Fruit fly (Drosophila melanogaster) whole organism, embryonic: Measurements from ENCODE around the gene CG6607.

Experiments used
- Bteb2 ChIP-seq: fragments of 200-800 bp; sonication (Bioruptor generic); optimal IDR thresholded peaks from 2 replicates; lab custom pipeline; 2016; ENCODE audit warnings: missing biosample characterization, missing genetic modification characterization
- CG12659 ChIP-seq: fragments of 200-800 bp; sonication (Bioruptor generic); optimal IDR thresholded peaks from 3 replicates; lab custom pipeline; 2017; ENCODE audit warnings: mild to moderate bottlenecking, missing biosample characterization, missing genetic modification reagents, missing genetic modification characterization
- CG12744 ChIP-seq: fragments of 200-800 bp; sonication (Bioruptor generic); optimal IDR thresholded peaks from 2 replicates; lab custom pipeline; 2016; ENCODE audit warnings: missing biosample characterization, missing genetic modification characterization
- CG15269 ChIP-seq: fragments of 200-800 bp; sonication (Bioruptor generic); optimal IDR thresholded peaks from 2 replicates; lab custom pipeline; 2018; ENCODE audit warnings: missing biosample characterization, mild to moderate bottlenecking, missing genetic modification characterization, moderate library complexity
- CG15696 ChIP-seq: fragments of 200-800 bp; sonication (Bioruptor generic); optimal IDR thresholded peaks from 2 replicates; lab custom pipeline; 2019; ENCODE audit warnings: missing biosample characterization, mild to moderate bottlenecking, missing genetic modification characterization, moderate library complexity
- CG17568 ChIP-seq: fragments of 200-800 bp; sonication (Bioruptor generic); optimal IDR thresholded peaks from 2 replicates; lab custom pipeline; 2018; ENCODE audit warnings: missing biosample characterization, mild to moderate bottlenecking, missing genetic modification characterization, moderate library complexity
- CG17802 ChIP-seq: fragments of 200-800 bp; sonication (Bioruptor generic); optimal IDR thresholded peaks from 2 replicates; lab custom pipeline; 2018; ENCODE audit warnings: missing biosample characterization, mild to moderate bottlenecking, missing genetic modification characterization, moderate library complexity
- CG18599 ChIP-seq: fragments of 200-800 bp; sonication (Bioruptor generic); optimal IDR thresholded peaks from 3 replicates; lab custom pipeline; 2017; ENCODE audit warnings: missing biosample characterization, missing genetic modification characterization, mild to moderate bottlenecking, moderate library complexity, missing genetic modification reagents
- CG31224 ChIP-seq: fragments of 200-800 bp; sonication (Bioruptor generic); IDR thresholded peaks from 2 replicates; pipeline ENCODE4 v1.3.6; 2022; ENCODE audit warnings: missing biosample characterization, missing genetic modification characterization
- CG4360 ChIP-seq: fragments of 200-800 bp; sonication (Bioruptor generic); IDR thresholded peaks from 2 replicates; pipeline ENCODE4 v1.3.6; 2022; ENCODE audit warnings: missing biosample characterization, missing genetic modification characterization
- CG4707 ChIP-seq: fragments of 200-800 bp; sonication (Bioruptor generic); optimal IDR thresholded peaks from 2 replicates; lab custom pipeline; 2018; ENCODE audit warnings: missing biosample characterization, mild to moderate bottlenecking, missing genetic modification characterization, moderate library complexity
- CG7372 ChIP-seq: fragments of 200-800 bp; sonication (Bioruptor generic); IDR thresholded peaks from 2 replicates; pipeline ENCODE4 v1.3.6; 2022; ENCODE audit warnings: missing biosample characterization, missing genetic modification characterization
- CG7745 ChIP-seq: fragments of 200-800 bp; sonication (Bioruptor generic); optimal IDR thresholded peaks from 2 replicates; lab custom pipeline; 2018; ENCODE audit warnings: missing biosample characterization, mild to moderate bottlenecking, missing genetic modification characterization, moderate library complexity
- Dll ChIP-seq: fragments of 200-800 bp; sonication (Bioruptor generic); IDR thresholded peaks from 4 replicates; pipeline ENCODE4 v1.3.6; 2022; ENCODE audit warnings: missing biosample characterization, missing genetic modification characterization; ENCODE audit not compliant: partially characterized antibody
- Ets65A ChIP-seq: fragments of 200-800 bp; sonication (Bioruptor generic); peaks from one replicate; lab custom pipeline; 2016; ENCODE audit warnings: missing biosample characterization, missing genetic modification characterization
- Fer2 ChIP-seq: fragments of 200-800 bp; sonication (Bioruptor generic); optimal IDR thresholded peaks from 2 replicates; lab custom pipeline; 2018; ENCODE audit warnings: missing biosample characterization, mild to moderate bottlenecking, missing genetic modification characterization, moderate library complexity
- Hand ChIP-seq: fragments of 200-800 bp; sonication (Bioruptor generic); optimal IDR thresholded peaks from 2 replicates; lab custom pipeline; 2017; ENCODE audit warnings: mild to moderate bottlenecking, missing biosample characterization, missing genetic modification reagents, missing genetic modification characterization
- Hr78 ChIP-seq, 2 experiments: fragments of 200-800 bp in 1 of 2; fragments of >200 bp in 1 of 2; sonication (Bioruptor generic) in 1 of 2; optimal IDR thresholded peaks; 2 replicates each; lab custom pipeline; 2017 to 2019; ENCODE audit warnings: missing biosample characterization in 2 of 2, missing genetic modification characterization in 2 of 2, mild to moderate bottlenecking in 1 of 2, moderate library complexity in 1 of 2
- Mrtf ChIP-seq: fragments of 200-800 bp; sonication (Bioruptor generic); IDR thresholded peaks from 3 replicates; pipeline ENCODE4 v1.3.6; 2022; ENCODE audit warnings: missing biosample characterization, missing genetic modification characterization
- Myb ChIP-seq: fragments of 200-800 bp; sonication (Bioruptor generic); optimal IDR thresholded peaks from 2 replicates; lab custom pipeline; 2016; ENCODE audit warnings: missing biosample characterization, missing genetic modification characterization
- Opbp ChIP-seq: fragments of 200-800 bp; sonication (Bioruptor generic); IDR thresholded peaks from 3 replicates; pipeline ENCODE4 v1.3.6; 2022; ENCODE audit warnings: missing biosample characterization, missing genetic modification characterization; ENCODE audit not compliant: partially characterized antibody
- Pdp1 ChIP-seq, 2 experiments: fragments of 200-800 bp; sonication (Bioruptor generic); optimal IDR thresholded peaks; 3 replicates each; lab custom pipeline; 2016; ENCODE audit warnings: missing biosample characterization in 2 of 2, missing genetic modification characterization in 2 of 2, mild to moderate bottlenecking in 1 of 2, moderate library complexity in 1 of 2
- Sox100B ChIP-seq: fragments of 200-800 bp; sonication (Bioruptor generic); optimal IDR thresholded peaks from 3 replicates; lab custom pipeline; 2018; ENCODE audit warnings: missing biosample characterization, mild to moderate bottlenecking, missing genetic modification characterization
- Sry-β ChIP-seq: fragments of 200-800 bp; sonication (Bioruptor generic); optimal IDR thresholded peaks from 2 replicates; lab custom pipeline; 2018; ENCODE audit warnings: missing biosample characterization, mild to moderate bottlenecking, missing genetic modification characterization, moderate library complexity
- Sry-δ ChIP-seq: fragments of 200-800 bp; sonication (Bioruptor generic); optimal IDR thresholded peaks from 2 replicates; lab custom pipeline; 2016; ENCODE audit warnings: missing biosample characterization, missing genetic modification characterization
- Ssrp ChIP-seq: fragments of 200-800 bp; sonication (Bioruptor generic); optimal IDR thresholded peaks from 2 replicates; lab custom pipeline; 2018; ENCODE audit warnings: missing biosample characterization, mild to moderate bottlenecking, missing genetic modification characterization, moderate library complexity
- Usf ChIP-seq: fragments of 200-800 bp; sonication (Bioruptor generic); optimal IDR thresholded peaks from 2 replicates; lab custom pipeline; 2017; ENCODE audit warnings: missing genotype, missing biosample characterization, missing genetic modification characterization
- amos ChIP-seq: fragments of 200-800 bp; sonication (Bioruptor generic); IDR thresholded peaks from 2 replicates; pipeline ENCODE4 v1.3.6; 2022; ENCODE audit warnings: missing biosample characterization, missing genetic modification characterization; ENCODE audit not compliant: partially characterized antibody
- aop ChIP-seq: fragments of 200-800 bp; sonication (Bioruptor generic); IDR thresholded peaks from 2 replicates; pipeline ENCODE4 v1.3.6; 2022; ENCODE audit warnings: missing biosample characterization, missing genetic modification characterization
- ap ChIP-seq: fragments of 200-800 bp; sonication (Bioruptor generic); IDR thresholded peaks from 2 replicates; pipeline ENCODE4 v1.3.6; 2022; ENCODE audit warnings: missing biosample characterization, missing genetic modification characterization
- ase ChIP-seq: fragments of 200-800 bp; sonication (Bioruptor generic); IDR thresholded peaks from 3 replicates; pipeline ENCODE4 v1.3.6; 2022; ENCODE audit warnings: missing biosample characterization, missing genetic modification characterization
- bowl ChIP-seq: fragments of 200-800 bp; sonication (Bioruptor generic); IDR thresholded peaks from 2 replicates; pipeline ENCODE4 v1.3.6; 2022; ENCODE audit warnings: missing biosample characterization, missing genetic modification characterization
- cato ChIP-seq: fragments of 200-800 bp; sonication (Bioruptor generic); optimal IDR thresholded peaks from 2 replicates; lab custom pipeline; 2016; ENCODE audit warnings: missing biosample characterization, missing genetic modification characterization, borderline replicate concordance
- crc ChIP-seq: fragments of 200-800 bp; sonication (Bioruptor generic); optimal IDR thresholded peaks from 2 replicates; lab custom pipeline; 2016; ENCODE audit warnings: missing biosample characterization, missing genetic modification characterization
- exex ChIP-seq: fragments of 200-800 bp; sonication (Bioruptor generic); optimal IDR thresholded peaks from 4 replicates; lab custom pipeline; 2018; ENCODE audit warnings: missing biosample characterization, mild to moderate bottlenecking, missing genetic modification characterization, moderate library complexity
- gem ChIP-seq: fragments of 200-800 bp; sonication (Bioruptor generic); optimal IDR thresholded peaks from 2 replicates; lab custom pipeline; 2019; ENCODE audit warnings: missing biosample characterization, mild to moderate bottlenecking, missing genetic modification characterization, moderate library complexity
- gsb ChIP-seq: fragments of 200-800 bp; sonication (Bioruptor generic); IDR thresholded peaks from 2 replicates; pipeline ENCODE4 v1.3.6; 2022; ENCODE audit warnings: missing biosample characterization, missing genetic modification characterization
- gsb-n ChIP-seq: fragments of 200-800 bp; sonication (Bioruptor generic); optimal IDR thresholded peaks from 3 replicates; lab custom pipeline; 2018; ENCODE audit warnings: missing biosample characterization, mild to moderate bottlenecking, missing genetic modification characterization
- klu ChIP-seq: fragments of 200-800 bp; sonication (Bioruptor generic); IDR thresholded peaks from 2 replicates; pipeline ENCODE4 v1.3.6; 2022; ENCODE audit warnings: missing biosample characterization, missing genetic modification characterization
- mirr ChIP-seq: fragments of 200-800 bp; sonication (Bioruptor generic); optimal IDR thresholded peaks from 3 replicates; lab custom pipeline; 2018; ENCODE audit warnings: missing biosample characterization, mild to moderate bottlenecking, missing genetic modification characterization
- mld ChIP-seq: fragments of 200-800 bp; sonication (Bioruptor generic); IDR thresholded peaks from 3 replicates; pipeline ENCODE4 v1.3.6; 2022; ENCODE audit warnings: missing biosample characterization, missing genetic modification characterization; ENCODE audit not compliant: partially characterized antibody
- nerfin-1 ChIP-seq: fragments of 200-800 bp; sonication (Bioruptor generic); optimal IDR thresholded peaks from 3 replicates; lab custom pipeline; 2019; ENCODE audit warnings: missing biosample characterization, mild to moderate bottlenecking, missing genetic modification characterization, moderate library complexity
- onecut ChIP-seq: fragments of 200-800 bp; sonication (Bioruptor generic); IDR thresholded peaks from 2 replicates; pipeline ENCODE4 v1.3.6; 2022; ENCODE audit warnings: missing biosample characterization, missing genetic modification characterization
- org-1 ChIP-seq: fragments of 200-800 bp; sonication (Bioruptor generic); optimal IDR thresholded peaks from 2 replicates; lab custom pipeline; 2017; ENCODE audit warnings: missing biosample characterization, missing genetic modification characterization
- pb ChIP-seq: fragments of 200-800 bp; sonication (Bioruptor generic); optimal IDR thresholded peaks from 3 replicates; lab custom pipeline; 2016; ENCODE audit warnings: missing biosample characterization, missing genetic modification characterization
- phol ChIP-seq: fragments of 200-800 bp; sonication (Bioruptor generic); optimal IDR thresholded peaks from 3 replicates; lab custom pipeline; 2018; ENCODE audit warnings: missing biosample characterization, mild to moderate bottlenecking, missing genetic modification characterization, moderate library complexity
- slp2 ChIP-seq: fragments of 200-800 bp; sonication (Bioruptor generic); optimal IDR thresholded peaks from 2 replicates; lab custom pipeline; 2016; ENCODE audit warnings: missing biosample characterization, missing genetic modification characterization
- stwl ChIP-seq: fragments of 200-800 bp; sonication (Bioruptor generic); optimal IDR thresholded peaks from 3 replicates; lab custom pipeline; 2018; ENCODE audit warnings: missing biosample characterization, mild to moderate bottlenecking, missing genetic modification characterization, moderate library complexity
- trh ChIP-seq: fragments of 200-800 bp; sonication (Bioruptor generic); optimal IDR thresholded peaks from 2 replicates; lab custom pipeline; 2016; ENCODE audit warnings: missing biosample characterization, missing genetic modification characterization
- zf30C ChIP-seq: fragments of 200-800 bp; sonication (Bioruptor generic); optimal IDR thresholded peaks from 3 replicates; lab custom pipeline; 2018; ENCODE audit warnings: missing biosample characterization, mild to moderate bottlenecking, missing genetic modification characterization

The CG6607 gene

DNA sequence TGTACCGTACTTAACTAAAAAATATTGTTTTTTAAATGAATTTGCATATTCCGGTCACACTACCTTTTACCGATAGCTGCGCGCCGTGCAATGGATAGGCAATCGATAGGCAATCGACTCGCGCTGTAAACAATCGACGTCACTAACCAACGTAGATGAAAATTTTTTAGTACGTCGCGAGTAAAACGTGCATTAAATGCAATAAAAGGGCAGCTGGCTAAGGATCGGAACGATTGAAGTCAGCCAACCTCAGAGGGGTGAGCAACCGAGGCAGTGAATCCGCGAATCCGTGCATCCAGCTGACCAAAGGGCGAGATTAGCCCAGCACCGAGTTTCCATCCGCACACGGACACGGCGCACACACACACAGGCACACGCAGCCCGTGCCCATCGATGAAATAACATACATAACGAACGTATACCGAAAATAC lies 9.7 kb upstream of the CG6607 start, which contains the start of gene Pp1alpha-96A (continued):
- peak; percentile 27 for TF ChIP-seq Bteb2 (GFP tag; lab: Kevin White, UChicago)
- TF ChIP-seq Hand (GFP tag; lab: Kevin White, UChicago): peak; percentile 16
- TF ChIP-seq Sry-δ (GFP tag; lab: Kevin White, UChicago): peak; percentile 93
- peak; percentile 86 for TF ChIP-seq Dll (GFP tag; lab: Robert Waterston, UW)
- no peak for TF ChIP-seq CG7372 (GFP tag; lab: Robert Waterston, UW)
- TF ChIP-seq Ets65A (GFP tag; lab: Kevin White, UChicago): no peak
- TF ChIP-seq stwl: peak; percentile 92
- peak; percentile 28 for TF ChIP-seq nerfin-1 (tag; lab: Kevin White, UChicago)
- no peak for TF ChIP-seq org-1 (GFP tag; lab: Kevin White, UChicago)
- TF ChIP-seq CG15269 (tag; lab: Kevin White, UChicago): no peak
- no peak for TF ChIP-seq Usf (GFP tag; lab: Kevin White, UChicago)
- no peak for TF ChIP-seq exex (tag; lab: Kevin White, UChicago)
- no peak for TF ChIP-seq zf30C (GFP tag; lab: Kevin White, UChicago)
- no peak for TF ChIP-seq aop (GFP tag; lab: Robert Waterston, UW)
- TF ChIP-seq cato (GFP tag; lab: Kevin White, UChicago): no peak
- TF ChIP-seq Fer2 (tag; lab: Kevin White, UChicago): no peak
- no peak for TF ChIP-seq pb
- TF ChIP-seq CG18599: no peak
- no peak for TF ChIP-seq crc
- no peak for TF ChIP-seq Hr78 (GFP tag; optimal IDR thresholded peaks at IDR 0.05; lab: Kevin White, UChicago)
- TF ChIP-seq CG4707 (GFP tag; lab: Kevin White, UChicago): no peak
- no peak for TF ChIP-seq CG17568 (GFP tag; lab: Kevin White, UChicago)
- TF ChIP-seq Pdp1 (GFP tag; optimal IDR thresholded peaks at IDR 0.05; lab: Kevin White, UChicago): peak in 1 of 2 experiments; percentile 78
- no peak for TF ChIP-seq CG15696 (tag; lab: Kevin White, UChicago)
- no peak for TF ChIP-seq CG4360 (GFP tag; lab: Robert Waterston, UW)
- peak; percentile 63; the same call in 2 of the 3 replicates for TF ChIP-seq mld
- TF ChIP-seq mirr (GFP tag; lab: Kevin White, UChicago): no peak
- TF ChIP-seq CG17802 (tag; lab: Kevin White, UChicago): no peak
- no peak for TF ChIP-seq bowl (GFP tag; lab: Robert Waterston, UW)
- no peak for TF ChIP-seq klu (GFP tag; lab: Robert Waterston, UW)
- TF ChIP-seq gsb-n (tag; lab: Kevin White, UChicago): no peak
- peak; percentile 92 for TF ChIP-seq amos (GFP tag; lab: Robert Waterston, UW)
- TF ChIP-seq ase (GFP tag; lab: Robert Waterston, UW): no peak
- no peak for TF ChIP-seq CG7745 (tag; lab: Kevin White, UChicago)
- TF ChIP-seq CG12744 (GFP tag; lab: Kevin White, UChicago): no peak
- TF ChIP-seq Mrtf (GFP tag; lab: Robert Waterston, UW): no peak
- TF ChIP-seq Sry-β (GFP tag; lab: Kevin White, UChicago): no peak
- TF ChIP-seq phol: peak; percentile 24
- TF ChIP-seq Sox100B (GFP tag; lab: Kevin White, UChicago): no peak
- no peak for TF ChIP-seq onecut (GFP tag; lab: Robert Waterston, UW)
- no peak for TF ChIP-seq slp2 (GFP tag; lab: Kevin White, UChicago)
- TF ChIP-seq Opbp: peak; percentile 93
- no peak for TF ChIP-seq gem (tag; lab: Kevin White, UChicago)
- TF ChIP-seq CG31224 (GFP tag; lab: Robert Waterston, UW): no peak
- no peak for TF ChIP-seq trh (GFP tag; lab: Kevin White, UChicago)
- peak; percentile 52 for TF ChIP-seq CG12659 (GFP tag; lab: Kevin White, UChicago)
- TF ChIP-seq gsb (GFP tag; lab: Robert Waterston, UW): no peak
- peak; percentile 53 for TF ChIP-seq Myb (GFP tag; lab: Kevin White, UChicago)
- no peak for TF ChIP-seq Ssrp
- TF ChIP-seq ap (GFP tag; lab: Robert Waterston, UW): no peak
